Fruit fly (Drosophila melanogaster) whole organism, embryonic: ENCODE measurements around the gene Cfp1.

Source experiments
- CG10462 ChIP-seq: fragments of 200-800 bp; sonication (Bioruptor generic); optimal IDR thresholded peaks from 2 replicates; lab custom pipeline; 2016; ENCODE audit warnings: missing biosample characterization, missing genetic modification characterization
- CG10959 ChIP-seq: fragments of 200-800 bp; sonication (Bioruptor generic); IDR thresholded peaks from 2 replicates; pipeline ENCODE4 v1.3.6; 2022; ENCODE audit warnings: missing biosample characterization, missing genetic modification characterization
- CG11247 ChIP-seq: fragments of 200-800 bp; sonication (Bioruptor generic); IDR thresholded peaks from 2 replicates; pipeline ENCODE4 v1.3.6; 2022; ENCODE audit warnings: missing biosample characterization, missing genetic modification characterization
- CG12236 ChIP-seq: fragments of 200-800 bp; sonication (Bioruptor generic); optimal IDR thresholded peaks from 2 replicates; lab custom pipeline; 2016; ENCODE audit warnings: missing biosample characterization, missing genetic modification characterization
- CG12942 ChIP-seq: fragments of 200-800 bp; sonication (Bioruptor generic); optimal IDR thresholded peaks from 3 replicates; lab custom pipeline; 2016; ENCODE audit warnings: missing biosample characterization, missing genetic modification characterization
- CG14965 ChIP-seq: fragments of 200-800 bp; sonication (Bioruptor generic); optimal IDR thresholded peaks from 2 replicates; lab custom pipeline; 2016; ENCODE audit warnings: missing biosample characterization, missing genetic modification characterization, borderline replicate concordance
- CG18599 ChIP-seq: fragments of 200-800 bp; sonication (Bioruptor generic); optimal IDR thresholded peaks from 3 replicates; lab custom pipeline; 2017; ENCODE audit warnings: missing biosample characterization, missing genetic modification characterization, mild to moderate bottlenecking, moderate library complexity, missing genetic modification reagents
- CG32772 ChIP-seq: fragments of 200-800 bp; sonication (Bioruptor generic); IDR thresholded peaks from 2 replicates; pipeline ENCODE4 v1.3.6; 2022; ENCODE audit warnings: missing biosample characterization, missing genetic modification characterization
- CG34376 ChIP-seq: fragments of 200-800 bp; sonication (Bioruptor generic); optimal IDR thresholded peaks from 2 replicates; lab custom pipeline; 2018; ENCODE audit warnings: missing biosample characterization, mild to moderate bottlenecking, missing genetic modification characterization
- CrebB ChIP-seq: fragments of 200-800 bp; sonication (Bioruptor generic); optimal IDR thresholded peaks from 3 replicates; lab custom pipeline; 2018; ENCODE audit warnings: missing biosample characterization, mild to moderate bottlenecking, missing genetic modification characterization
- GATAe ChIP-seq: fragments of 200-800 bp; sonication (Bioruptor generic); conservative IDR thresholded peaks from 2 replicates; pipeline ENCODE4 v1.3.6; 2022; ENCODE audit warnings: missing biosample characterization, missing genetic modification characterization
- HHEX ChIP-seq: fragments of 200-800 bp; sonication (Bioruptor generic); optimal IDR thresholded peaks from 3 replicates; lab custom pipeline; 2017; ENCODE audit warnings: missing biosample characterization, mild to moderate bottlenecking, missing genetic modification characterization, missing genetic modification reagents
- Hand ChIP-seq: fragments of 200-800 bp; sonication (Bioruptor generic); optimal IDR thresholded peaks from 2 replicates; lab custom pipeline; 2017; ENCODE audit warnings: mild to moderate bottlenecking, missing biosample characterization, missing genetic modification reagents, missing genetic modification characterization
- Hmr ChIP-seq: fragments of 200-800 bp; sonication (Bioruptor generic); optimal IDR thresholded peaks from 3 replicates; lab custom pipeline; 2017; ENCODE audit warnings: mild to moderate bottlenecking, missing biosample characterization, missing genetic modification reagents, missing genetic modification characterization
- Meics ChIP-seq: fragments of 200-800 bp; sonication (Bioruptor generic); optimal IDR thresholded peaks from 2 replicates; lab custom pipeline; 2017; ENCODE audit warnings: missing biosample characterization, mild to moderate bottlenecking, missing genetic modification characterization
- Nf-YC ChIP-seq: fragments of 200-800 bp; optimal IDR thresholded peaks from 3 replicates; lab custom pipeline; 2019; ENCODE audit warnings: missing biosample characterization, mild to moderate bottlenecking, missing genetic modification characterization, moderate library complexity
- Oaz ChIP-seq: fragments of 200-800 bp; sonication (Bioruptor generic); IDR thresholded peaks from 2 replicates; pipeline ENCODE4 v1.3.6; 2022; ENCODE audit warnings: missing biosample characterization, missing genetic modification characterization
- Sox102F ChIP-seq: fragments of 200-800 bp; sonication (Bioruptor generic); optimal IDR thresholded peaks from 2 replicates; lab custom pipeline; 2018; ENCODE audit warnings: missing biosample characterization, mild to moderate bottlenecking, missing genetic modification characterization, moderate library complexity
- TFAM ChIP-seq: fragments of 200-800 bp; sonication (Bioruptor generic); optimal IDR thresholded peaks from 2 replicates; lab custom pipeline; 2017; ENCODE audit warnings: missing biosample characterization, missing genetic modification characterization, inconsistent platforms
- bcd ChIP-seq: fragments of 200-800 bp; sonication (Bioruptor generic); optimal IDR thresholded peaks from 2 replicates; lab custom pipeline; 2017; ENCODE audit warnings: missing biosample characterization, mild to moderate bottlenecking, missing genetic modification characterization
- bigmax ChIP-seq: fragments of 200-800 bp; sonication (Bioruptor generic); optimal IDR thresholded peaks from 2 replicates; lab custom pipeline; 2018; ENCODE audit warnings: missing biosample characterization, mild to moderate bottlenecking, missing genetic modification characterization
- dan ChIP-seq: fragments of 200-800 bp; sonication (Bioruptor generic); IDR thresholded peaks from 2 replicates; pipeline ENCODE4 v1.3.6; 2022; ENCODE audit warnings: missing biosample characterization, missing genetic modification characterization
- dati ChIP-seq: fragments of 200-800 bp; sonication (Bioruptor generic); IDR thresholded peaks from 2 replicates; pipeline ENCODE4 v1.3.6; 2022; ENCODE audit warnings: missing biosample characterization, missing genetic modification characterization
- ems ChIP-seq: fragments of 200-800 bp; sonication (Bioruptor generic); optimal IDR thresholded peaks from 3 replicates; lab custom pipeline; 2016; ENCODE audit warnings: missing biosample characterization, missing genetic modification characterization
- fd64A ChIP-seq: fragments of 200-800 bp; sonication (Bioruptor generic); optimal IDR thresholded peaks from 3 replicates; lab custom pipeline; 2018; ENCODE audit warnings: missing biosample characterization, mild to moderate bottlenecking, missing genetic modification characterization
- inv ChIP-seq: fragments of 200-800 bp; sonication (Bioruptor generic); IDR thresholded peaks from 2 replicates; pipeline ENCODE4 v1.3.6; 2022; ENCODE audit warnings: missing biosample characterization, missing genetic modification characterization; ENCODE audit not compliant: partially characterized antibody
- jigr1 ChIP-seq: fragments of 200-800 bp; sonication (Bioruptor generic); IDR thresholded peaks from 3 replicates; pipeline ENCODE4 v1.3.6; 2022; ENCODE audit warnings: missing biosample characterization, missing genetic modification characterization
- lab ChIP-seq: fragments of 200-800 bp; sonication (Bioruptor generic); optimal IDR thresholded peaks from 3 replicates; lab custom pipeline; 2017; ENCODE audit warnings: missing biosample characterization, missing genetic modification characterization, mild to moderate bottlenecking, moderate library complexity, missing genetic modification reagents
- pan ChIP-seq, 4 experiments: fragments of >200 bp in 3 of 4; fragments of 200-800 bp in 1 of 4; sonication (Bioruptor generic) in 1 of 4; optimal IDR thresholded peaks in 3 of 4; IDR thresholded peaks in 1 of 4; 2 replicates each; pipeline versions ENCODE4 v1.3.6 to Lab custom; 2017 to 2022; ENCODE audit warnings: missing biosample characterization in 2 of 4, missing genetic modification characterization in 2 of 4, mixed read lengths in 1 of 4
- salm ChIP-seq: fragments of 200-800 bp; sonication (Bioruptor generic); optimal IDR thresholded peaks from 2 replicates; lab custom pipeline; 2018; ENCODE audit warnings: missing biosample characterization, mild to moderate bottlenecking, missing genetic modification characterization
- scrt ChIP-seq: fragments of 200-800 bp; sonication (Bioruptor generic); optimal IDR thresholded peaks from 2 replicates; lab custom pipeline; 2018; ENCODE audit warnings: missing biosample characterization, mild to moderate bottlenecking, missing genetic modification characterization, moderate library complexity
- stc ChIP-seq: fragments of 200-800 bp; sonication (Bioruptor generic); IDR thresholded peaks from 2 replicates; pipeline ENCODE4 v1.3.6; 2022; ENCODE audit warnings: missing biosample characterization, missing genetic modification characterization
- tup ChIP-seq: fragments of 200-800 bp; sonication (Bioruptor generic); optimal IDR thresholded peaks from 2 replicates; lab custom pipeline; 2016; ENCODE audit warnings: missing biosample characterization, mild to moderate bottlenecking, missing genetic modification characterization, moderate library complexity
- zen2 ChIP-seq: fragments of 200-800 bp; sonication (Bioruptor generic); IDR thresholded peaks from 3 replicates; pipeline ENCODE4 v1.3.6; 2022; ENCODE audit warnings: missing biosample characterization, missing genetic modification characterization; ENCODE audit not compliant: partially characterized antibody

Cfp1 gene

DNA sequence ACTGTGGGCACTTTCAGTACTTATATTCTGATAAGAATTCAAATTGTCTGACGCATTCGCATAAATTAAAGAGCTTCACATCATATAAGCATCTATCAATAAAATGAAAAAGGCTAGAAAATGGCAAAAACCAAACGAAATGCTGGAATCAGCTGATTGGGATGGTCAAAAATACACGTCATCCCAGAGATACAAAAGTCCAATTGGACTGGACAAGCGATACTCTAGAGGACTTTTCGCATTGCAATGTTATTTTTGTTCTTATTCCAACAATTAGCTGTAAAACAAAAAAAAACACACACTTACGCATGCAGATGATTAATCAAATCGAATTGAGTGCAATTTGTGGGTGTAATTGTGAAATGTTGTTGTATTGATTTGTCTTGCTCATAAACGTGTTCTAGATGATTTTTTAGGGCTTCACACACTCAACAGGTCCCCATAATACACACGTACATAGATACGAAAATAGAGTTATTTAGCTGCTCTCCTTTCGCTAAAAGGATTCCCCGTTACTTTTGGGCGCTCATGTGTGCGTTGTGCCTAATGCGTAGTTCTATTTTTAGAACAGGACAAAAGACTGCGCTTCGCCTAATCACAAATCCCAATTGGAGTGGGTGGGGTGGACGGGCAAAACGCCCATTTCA lies 9.4 kb upstream of the Cfp1 start (continued):
- no peak for TF ChIP-seq tup (GFP tag; lab: Kevin White, UChicago)
- TF ChIP-seq scrt (GFP tag; lab: Kevin White, UChicago), result peak; percentile 88
- no peak for TF ChIP-seq stc (GFP tag; lab: Robert Waterston, UW)
- TF ChIP-seq HHEX (GFP tag; lab: Kevin White, UChicago), result no peak
- TF ChIP-seq TFAM (GFP tag; lab: Kevin White, UChicago), result no peak
- no peak for TF ChIP-seq ems
- no peak for TF ChIP-seq CG12236 (GFP tag; lab: Kevin White, UChicago)
- TF ChIP-seq, all 482 proteins: peak for 5

DNA sequence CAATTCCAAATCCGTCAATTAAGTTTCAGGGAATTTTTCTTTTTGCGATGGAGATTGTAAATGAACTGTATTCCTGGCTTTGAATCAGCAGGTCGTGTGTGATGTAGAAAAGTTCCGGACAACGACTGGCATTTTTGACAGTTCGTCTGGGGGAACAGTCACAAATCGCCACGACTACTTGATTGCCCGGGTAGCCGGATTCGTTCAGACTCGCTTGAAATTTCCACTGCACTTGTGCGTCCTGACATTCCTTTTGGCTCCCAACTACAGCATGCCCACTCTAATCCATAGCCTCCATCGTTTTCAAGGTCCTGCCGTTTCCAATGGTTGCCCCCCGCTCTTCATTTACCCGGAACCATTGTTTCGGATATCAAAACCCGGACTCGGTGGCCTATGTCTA lies 2.9 kb downstream of the Cfp1 start, which contains the start of gene CG17440:
Gene CG17440 (minus strand): TSS at position 101 of the 400 bp plus-strand sequence.
- TF ChIP-seq CG12942 (GFP tag; lab: Kevin White, UChicago) (no peak), CG10959 (GFP tag; lab: Robert Waterston, UW) (no peak), CG10462 (GFP tag; lab: Kevin White, UChicago) (no peak), Hmr (GFP tag; lab: Kevin White, UChicago) (no peak), CG34376 (GFP tag; lab: Kevin White, UChicago) (no peak), CG18599 (GFP tag; lab: Kevin White, UChicago) (no peak), Hand (GFP tag; lab: Kevin White, UChicago) (no peak), fd64A (no peak), lab (GFP tag; lab: Kevin White, UChicago) (no peak)

DNA sequence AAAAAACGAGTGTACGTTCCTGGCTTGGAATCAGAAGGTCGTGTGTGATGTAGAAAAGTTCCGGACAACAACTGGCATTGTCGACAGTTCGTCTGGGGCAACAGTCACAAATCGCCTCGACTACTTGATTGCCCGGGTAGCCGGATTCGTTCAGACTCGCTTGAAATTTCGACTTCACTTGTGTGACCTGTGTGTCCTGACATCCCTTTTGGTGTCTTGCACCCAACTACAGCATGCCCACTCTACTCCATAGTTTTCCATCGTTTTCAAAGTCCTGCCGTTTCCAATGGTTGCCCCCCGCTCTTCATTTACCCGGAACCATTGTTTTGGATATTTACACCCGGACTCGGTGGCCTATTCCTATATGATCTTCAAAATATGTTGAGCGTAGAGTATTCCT lies 5.2 kb downstream of the Cfp1 start, which contains the start of gene Erk7:
Gene Erk7 (minus strand): TSS at position 101 of the 400 bp plus-strand sequence.
- no peak for TF ChIP-seq bcd (GFP tag; lab: Kevin White, UChicago)
- no peak for TF ChIP-seq CG32772 (GFP tag; lab: Robert Waterston, UW)
- no peak for TF ChIP-seq CG11247 (GFP tag; lab: Robert Waterston, UW)
- TF ChIP-seq dan (GFP tag; lab: Robert Waterston, UW), result no peak
- no peak for TF ChIP-seq CrebB (tag; lab: Kevin White, UChicago)
- no peak for TF ChIP-seq Oaz (GFP tag; lab: Robert Waterston, UW)
- no peak for TF ChIP-seq GATAe
- TF ChIP-seq Sox102F (GFP tag; lab: Kevin White, UChicago), result no peak
- no peak for TF ChIP-seq Nf-YC (tag; lab: Kevin White, UChicago)
- no peak for TF ChIP-seq pan (optimal IDR thresholded peaks at IDR 0.05; lab: Kevin White, UChicago)
- no peak for TF ChIP-seq pan (GFP tag; optimal IDR thresholded peaks at IDR 0.05 in 1 of 2, IDR thresholded peaks at IDR 0.05 in 1 of 2)
- no peak for TF ChIP-seq Meics
- no peak for TF ChIP-seq jigr1 (GFP tag; lab: Robert Waterston, UW)
- no peak for TF ChIP-seq CG14965 (GFP tag; lab: Kevin White, UChicago)
- no peak for TF ChIP-seq zen2 (GFP tag; lab: Robert Waterston, UW)
- TF ChIP-seq bigmax (GFP tag; lab: Kevin White, UChicago), result no peak
- TF ChIP-seq inv (GFP tag; lab: Robert Waterston, UW), result no peak
- TF ChIP-seq dati (GFP tag; lab: Robert Waterston, UW), result no peak
- TF ChIP-seq salm (tag; lab: Kevin White, UChicago), result no peak
- TF ChIP-seq, all 482 proteins: peak for 0
